Fruit fly (Drosophila melanogaster) whole organism, embryonic: ENCODE results near the gene CG34251.

Experiments used
- CG2875 ChIP-seq: fragments of 200-800 bp; sonication (Bioruptor generic); optimal IDR thresholded peaks from 2 replicates; lab custom pipeline; 2017; ENCODE audit warnings: missing biosample characterization, mild to moderate bottlenecking, missing genetic modification characterization, missing genetic modification reagents
- corto ChIP-seq: fragments of 200-800 bp; sonication (Bioruptor generic); optimal IDR thresholded peaks from 2 replicates; lab custom pipeline; 2016; ENCODE audit warnings: missing biosample characterization, mild to moderate bottlenecking, missing genetic modification characterization, moderate library complexity

dm6 chr3L:17657728-17658379 lies 13.6 kb upstream of the CG34251 start:
- TF ChIP-seq corto (GFP tag; lab: Kevin White, UChicago) (no peak), CG2875 (GFP tag; lab: Kevin White, UChicago) (no peak)
